Fruit fly (Drosophila melanogaster): ENCODE measurements around the gene Gr64e.

The Gr64e gene

dm6 chr3L:4083442-4083841, 51.5 kb downstream of the Gr64e start:
- TF ChIP-seq tai (GFP tag; optimal IDR thresholded peaks at IDR 0.05) (no peak), Abd-B (GFP tag; optimal IDR thresholded peaks at IDR 0.05) (no peak), foxo (GFP tag; optimal IDR thresholded peaks at IDR 0.05) (no peak), Hnf4 (GFP tag; optimal IDR thresholded peaks at IDR 0.05) (no peak), CG32264 (GFP tag; optimal IDR thresholded peaks at IDR 0.05) (no peak), Rel (GFP tag; optimal IDR thresholded peaks at IDR 0.05) (no peak), Rel (tag; optimal IDR thresholded peaks at IDR 0.05) (no peak), woc (GFP tag; optimal IDR thresholded peaks at IDR 0.05) (no peak), Sp1 (GFP tag; optimal IDR thresholded peaks at IDR 0.05) (no peak), dmrt93B (GFP tag; optimal IDR thresholded peaks at IDR 0.05) (no peak), Mio (GFP tag; optimal IDR thresholded peaks at IDR 0.05) (no peak), OdsH (GFP tag; optimal IDR thresholded peaks at IDR 0.05) (no peak), fru (GFP tag; optimal IDR thresholded peaks at IDR 0.05) (no peak), jim (GFP tag; optimal IDR thresholded peaks at IDR 0.05) (no peak), CrebA (GFP tag; optimal IDR thresholded peaks at IDR 0.05; ENCODE audit: borderline replicate concordance) (no peak), N (GFP tag; optimal IDR thresholded peaks at IDR 0.05) (no peak)

Measured in whole organism, wandering third instar larva.